Fruit fly (Drosophila melanogaster): Measurements from ENCODE around the gene Dscam4.

DNA sequence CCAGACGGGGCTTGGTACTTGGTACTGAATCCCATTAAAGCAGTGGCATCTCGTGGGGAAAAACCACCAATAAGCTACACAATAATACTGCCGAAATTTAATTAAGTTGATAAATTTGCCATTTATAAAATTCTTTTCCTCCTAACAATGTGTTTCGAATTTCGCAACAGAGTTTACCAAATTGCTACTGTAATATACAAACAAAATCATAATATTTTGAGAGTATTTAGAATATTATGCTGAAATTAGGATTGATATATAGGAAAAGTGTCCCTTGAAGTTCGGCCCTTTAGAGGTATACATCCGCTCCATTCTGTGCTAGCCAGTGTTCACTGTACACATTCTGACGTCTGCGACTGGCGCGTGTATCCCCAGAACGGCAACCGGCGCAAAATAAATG, 46.2 kb downstream of the Dscam4 start:
- TF ChIP-seq vri (GFP tag; optimal IDR thresholded peaks at IDR 0.05) (no peak), fd59A (GFP tag; optimal IDR thresholded peaks at IDR 0.05) (peak; percentile 45), svp (GFP tag) (peak; percentile 64), Ets21C (GFP tag; optimal IDR thresholded peaks at IDR 0.05) (peak; percentile 9), achi (GFP tag; optimal IDR thresholded peaks at IDR 0.05) (peak; percentile 27), Sox15 (GFP tag; optimal IDR thresholded peaks at IDR 0.05) (peak; percentile 24), Lpt (GFP tag; optimal IDR thresholded peaks at IDR 0.05) (no peak)

Measured in whole organism, prepupa.